Fruit fly (Drosophila melanogaster) whole organism, adult: Measurements from ENCODE around the gene ouib.

ENCODE experiments used
- CG11617 ChIP-seq: fragments of 200-800 bp; sonication (Bioruptor generic); optimal IDR thresholded peaks from 2 replicates; lab custom pipeline; 2017; ENCODE audit warnings: mild to moderate bottlenecking, missing biosample characterization, missing genetic modification reagents, missing genetic modification characterization
- CG12768 ChIP-seq: fragments of 200-800 bp; sonication (Bioruptor generic); optimal IDR thresholded peaks from 2 replicates; lab custom pipeline; 2017; ENCODE audit warnings: missing biosample characterization, missing genetic modification characterization, mild to moderate bottlenecking, moderate library complexity, missing genetic modification reagents
- CG14711 ChIP-seq: fragments of 200-800 bp; sonication (Bioruptor generic); optimal IDR thresholded peaks from 2 replicates; lab custom pipeline; 2018; ENCODE audit warnings: missing biosample characterization, mild to moderate bottlenecking, missing genetic modification characterization, moderate library complexity
- CG1620 ChIP-seq: fragments of 200-800 bp; sonication (Bioruptor generic); optimal IDR thresholded peaks from 2 replicates; lab custom pipeline; 2016; ENCODE audit warnings: missing biosample characterization, missing genetic modification characterization
- CG33017 ChIP-seq: fragments of 200-800 bp; sonication (Bioruptor generic); optimal IDR thresholded peaks from 2 replicates; lab custom pipeline; 2018; ENCODE audit warnings: missing biosample characterization, mild to moderate bottlenecking, missing genetic modification characterization, moderate library complexity
- CG5204 ChIP-seq: fragments of 200-800 bp; sonication (Bioruptor generic); optimal IDR thresholded peaks from 2 replicates; lab custom pipeline; 2016; ENCODE audit warnings: missing biosample characterization, missing genetic modification characterization
- CG7045 ChIP-seq: fragments of 200-800 bp; sonication (Bioruptor generic); optimal IDR thresholded peaks from 2 replicates; lab custom pipeline; 2017; ENCODE audit warnings: missing biosample characterization, mild to moderate bottlenecking, missing genetic modification characterization
- CG7101 ChIP-seq: fragments of 200-800 bp; sonication (Bioruptor generic); optimal IDR thresholded peaks from 2 replicates; lab custom pipeline; 2018; ENCODE audit warnings: missing biosample characterization, mild to moderate bottlenecking, missing genetic modification characterization, moderate library complexity
- Clk ChIP-seq: fragments of 200-800 bp; sonication (Bioruptor generic); optimal IDR thresholded peaks from 2 replicates; lab custom pipeline; 2017; ENCODE audit warnings: missing biosample characterization, missing genetic modification characterization
- Crg-1 ChIP-seq: fragments of 200-800 bp; sonication (Bioruptor generic); optimal IDR thresholded peaks from 2 replicates; lab custom pipeline; 2016; ENCODE audit warnings: missing biosample characterization, missing genetic modification characterization
- Hr96 ChIP-seq: fragments of 200-800 bp; sonication (Bioruptor generic); optimal IDR thresholded peaks from 2 replicates; lab custom pipeline; 2016; ENCODE audit warnings: missing biosample characterization, missing genetic modification characterization
- Mnt ChIP-seq: fragments of 200-800 bp; sonication (Bioruptor generic); optimal IDR thresholded peaks from 2 replicates; lab custom pipeline; 2016; ENCODE audit warnings: missing biosample characterization, mild to moderate bottlenecking, missing genetic modification characterization
- bab1 ChIP-seq: fragments of 200-800 bp; sonication (Bioruptor generic); optimal IDR thresholded peaks from 3 replicates; lab custom pipeline; 2019; ENCODE audit warnings: missing biosample characterization, mild to moderate bottlenecking, missing genetic modification characterization, moderate library complexity
- cic ChIP-seq: fragments of 200-800 bp; sonication (Bioruptor generic); optimal IDR thresholded peaks from 2 replicates; lab custom pipeline; 2017; ENCODE audit warnings: missing biosample characterization, mild to moderate bottlenecking, missing genetic modification characterization, moderate library complexity
- cnc ChIP-seq, 2 experiments: fragments of >200 bp; optimal IDR thresholded peaks; 2 replicates each; lab custom pipeline; 2017
- kay ChIP-seq: fragments of 200-800 bp; sonication (Bioruptor generic); peaks from one replicate; lab custom pipeline; 2016; ENCODE audit warnings: missing biosample characterization, missing genetic modification characterization, borderline replicate concordance
- ovo ChIP-seq: fragments of 200-800 bp; sonication (Bioruptor generic); optimal IDR thresholded peaks from 2 replicates; lab custom pipeline; 2016; ENCODE audit warnings: missing biosample characterization, missing genetic modification characterization
- pad ChIP-seq: fragments of 200-800 bp; sonication (Bioruptor generic); optimal IDR thresholded peaks from 3 replicates; lab custom pipeline; 2017; ENCODE audit warnings: missing biosample characterization, missing genetic modification characterization, mild to moderate bottlenecking, moderate library complexity, missing genetic modification reagents
- tj ChIP-seq: fragments of 200-800 bp; sonication (Bioruptor generic); optimal IDR thresholded peaks from 3 replicates; lab custom pipeline; 2017; ENCODE audit warnings: missing biosample characterization, mild to moderate bottlenecking, missing genetic modification characterization, moderate library complexity
- toe ChIP-seq: fragments of 200-800 bp; sonication (Bioruptor generic); optimal IDR thresholded peaks from 2 replicates; lab custom pipeline; 2016; ENCODE audit warnings: missing biosample characterization, missing genetic modification characterization

ouib gene

DNA sequence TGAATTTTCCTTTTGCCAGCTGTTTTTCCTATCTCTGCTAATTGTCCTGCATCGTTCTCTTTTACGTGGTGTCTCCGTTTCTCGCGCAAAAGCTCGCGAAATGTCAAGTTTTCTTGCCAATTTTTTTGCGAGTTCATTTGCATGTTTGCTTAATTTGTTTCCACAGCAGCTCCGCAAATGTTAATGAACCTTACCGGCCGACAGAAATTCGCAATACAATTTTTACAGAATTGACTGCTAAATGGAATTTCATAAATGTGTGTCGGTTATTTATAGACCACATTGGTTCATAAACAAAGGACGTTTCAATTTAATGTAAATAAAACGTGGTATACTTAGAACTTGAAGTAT, 23.5 kb downstream of the ouib start:
- TF ChIP-seq CG12768 (no peak), CG14711 (tag; lab: Kevin White, UChicago) (no peak), Clk (GFP tag; lab: Kevin White, UChicago) (no peak), Crg-1 (GFP tag; lab: Kevin White, UChicago) (no peak), cic (GFP tag; lab: Kevin White, UChicago) (no peak), CG7101 (no peak), CG1620 (no peak), ovo (GFP tag; lab: Kevin White, UChicago) (no peak), Hr96 (no peak), CG5204 (GFP tag; lab: Kevin White, UChicago) (no peak), CG33017 (tag; lab: Kevin White, UChicago) (no peak), CG11617 (no peak), Mnt (GFP tag; lab: Kevin White, UChicago) (no peak), tj (GFP tag; lab: Kevin White, UChicago) (no peak), bab1 (no peak), kay (GFP tag; lab: Kevin White, UChicago) (no peak), pad (GFP tag; lab: Kevin White, UChicago) (no peak), cnc (optimal IDR thresholded peaks at IDR 0.05; lab: Kevin White, UChicago) (no peak)

DNA sequence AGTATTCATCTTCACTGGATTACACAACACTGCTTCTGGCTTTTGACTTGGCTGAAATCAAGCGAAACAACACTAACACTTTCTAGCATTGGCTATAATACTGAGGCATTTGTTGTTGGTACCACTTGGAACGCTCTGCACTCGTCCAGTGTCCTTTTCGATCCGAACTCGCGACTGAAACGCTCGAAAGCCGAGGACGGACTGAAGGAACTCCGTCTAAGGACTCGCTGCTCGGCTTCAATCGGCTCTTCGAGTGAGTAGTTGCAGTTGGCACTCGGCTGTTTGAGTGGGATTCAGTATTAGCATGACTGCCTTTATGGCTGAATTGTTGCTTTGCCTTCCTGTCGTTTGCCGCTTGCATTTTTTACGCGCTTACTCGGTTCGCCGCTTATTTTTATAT, 42.7 kb downstream of the ouib start, which contains the start of the genes CG34135 and CG11768:
Gene CG34135 (minus strand): TSS at position 194 of the 400 bp plus-strand sequence.
Gene CG11768 (minus strand): TSS at position 203 of the 400 bp plus-strand sequence.
- TF ChIP-seq tj (GFP tag; lab: Kevin White, UChicago) (no peak), cnc (optimal IDR thresholded peaks at IDR 0.05; lab: Kevin White, UChicago) (no peak), kay (GFP tag; lab: Kevin White, UChicago) (no peak), CG14711 (tag; lab: Kevin White, UChicago) (no peak), CG5204 (GFP tag; lab: Kevin White, UChicago) (no peak), Hr96 (no peak), CG33017 (tag; lab: Kevin White, UChicago) (no peak), cic (GFP tag; lab: Kevin White, UChicago) (no peak), CG12768 (no peak), CG11617 (no peak), Crg-1 (GFP tag; lab: Kevin White, UChicago) (no peak), pad (GFP tag; lab: Kevin White, UChicago) (no peak), Mnt (GFP tag; lab: Kevin White, UChicago) (no peak), CG7101 (no peak)

DNA sequence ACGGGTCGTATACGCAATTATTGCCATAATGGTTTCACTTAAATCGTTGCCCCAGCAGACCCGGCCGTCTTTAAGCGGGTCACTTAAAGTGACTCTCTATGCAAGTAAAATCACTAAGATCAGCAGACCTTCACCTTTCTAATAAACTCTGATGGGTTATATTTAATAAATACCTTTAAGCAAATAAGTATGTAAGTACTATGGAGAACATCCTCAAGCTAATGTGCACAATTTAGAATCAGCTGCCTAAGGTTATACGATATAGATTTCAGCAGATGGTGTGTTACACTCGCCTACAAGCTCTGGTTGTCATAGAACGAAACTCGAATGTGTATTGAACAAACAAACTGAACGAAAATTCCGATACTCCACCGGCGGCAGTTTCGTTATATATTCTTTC, 43.8 kb downstream of the ouib start, which contains the start of gene CG8236:
Gene CG8236 (plus strand): TSS at position 301 of the 400 bp plus-strand sequence.
- TF ChIP-seq Hr96, result no peak
- TF ChIP-seq toe (GFP tag; lab: Kevin White, UChicago), result no peak
- no peak for TF ChIP-seq CG5204 (GFP tag; lab: Kevin White, UChicago)
- TF ChIP-seq CG12768, result no peak
- no peak for TF ChIP-seq cic (GFP tag; lab: Kevin White, UChicago)
- TF ChIP-seq CG7045 (GFP tag; lab: Kevin White, UChicago), result no peak
- TF ChIP-seq tj (GFP tag; lab: Kevin White, UChicago), result no peak
- TF ChIP-seq CG11617, result no peak
- TF ChIP-seq Crg-1 (GFP tag; lab: Kevin White, UChicago), result no peak
- no peak for TF ChIP-seq kay (GFP tag; lab: Kevin White, UChicago)
- TF ChIP-seq ovo (GFP tag; lab: Kevin White, UChicago), result no peak
- no peak for TF ChIP-seq Clk (GFP tag; lab: Kevin White, UChicago)
- no peak for TF ChIP-seq bab1
- TF ChIP-seq CG33017 (tag; lab: Kevin White, UChicago), result no peak
- no peak for TF ChIP-seq CG1620
- no peak for TF ChIP-seq CG14711 (tag; lab: Kevin White, UChicago)
- no peak for TF ChIP-seq cnc (optimal IDR thresholded peaks at IDR 0.05; lab: Kevin White, UChicago)
- TF ChIP-seq pad (GFP tag; lab: Kevin White, UChicago), result no peak
- TF ChIP-seq CG7101, result no peak
- TF ChIP-seq Mnt (GFP tag; lab: Kevin White, UChicago), result no peak

DNA sequence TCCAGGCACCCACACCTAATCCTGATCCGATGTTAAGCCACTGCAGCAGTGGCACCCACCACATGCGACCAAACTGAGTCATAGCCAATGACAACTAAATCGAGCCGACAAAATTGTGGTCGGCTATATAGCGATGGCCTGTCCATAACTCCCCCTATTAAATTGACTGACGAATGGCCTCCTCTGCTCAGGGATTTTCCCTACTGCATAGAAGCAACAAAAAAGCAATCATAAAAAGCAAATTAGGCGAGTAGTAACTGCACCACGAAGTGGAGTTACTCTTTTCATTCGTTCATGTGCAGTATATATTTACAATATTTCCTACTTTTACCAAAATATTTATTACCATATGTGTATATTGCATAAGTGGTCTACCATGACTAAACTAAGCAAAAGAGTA, 47.3 kb downstream of the ouib start, which contains the start of gene CG13318:
Gene CG13318 (minus strand): TSS at position 101 of the 400 bp plus-strand sequence.
- TF ChIP-seq CG1620 (no peak), pad (GFP tag; lab: Kevin White, UChicago) (no peak), bab1 (no peak), cnc (optimal IDR thresholded peaks at IDR 0.05; lab: Kevin White, UChicago) (no peak), tj (GFP tag; lab: Kevin White, UChicago) (no peak), Mnt (GFP tag; lab: Kevin White, UChicago) (no peak), Crg-1 (GFP tag; lab: Kevin White, UChicago) (no peak), CG14711 (tag; lab: Kevin White, UChicago) (no peak), toe (GFP tag; lab: Kevin White, UChicago) (no peak), CG5204 (GFP tag; lab: Kevin White, UChicago) (no peak), CG7045 (GFP tag; lab: Kevin White, UChicago) (no peak), Clk (GFP tag; lab: Kevin White, UChicago) (no peak), Hr96 (no peak), CG7101 (no peak), kay (GFP tag; lab: Kevin White, UChicago) (no peak), ovo (GFP tag; lab: Kevin White, UChicago) (no peak)

DNA sequence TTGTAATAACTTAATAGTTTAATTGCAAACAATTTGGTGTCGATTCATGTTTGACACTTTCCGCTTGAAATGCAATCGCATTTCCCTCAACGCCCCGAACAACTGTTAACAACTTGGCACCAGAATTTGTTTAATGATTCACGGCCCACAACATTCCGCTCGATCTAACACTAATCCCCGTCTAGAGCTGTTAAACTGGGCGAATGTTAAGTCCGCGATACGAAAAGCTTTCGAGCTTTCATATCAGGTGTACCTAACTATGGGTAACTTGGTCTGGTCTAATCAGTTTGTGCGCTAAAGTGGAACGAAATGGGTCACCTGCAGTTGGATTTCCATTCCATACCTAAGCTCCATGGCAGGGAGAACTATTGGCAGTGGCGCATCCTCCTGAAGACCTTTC, 47.9 kb downstream of the ouib start, which contains the start of gene CG34301:
Gene CG34301 (plus strand): TSS at position 301 of the 400 bp plus-strand sequence.
- no peak for TF ChIP-seq toe (GFP tag; lab: Kevin White, UChicago)
- peak; percentile 86 for TF ChIP-seq kay (GFP tag; lab: Kevin White, UChicago)
